6 fruit fly cellular contexts compared by ENCODE assay signal in the genomic region with DNA sequence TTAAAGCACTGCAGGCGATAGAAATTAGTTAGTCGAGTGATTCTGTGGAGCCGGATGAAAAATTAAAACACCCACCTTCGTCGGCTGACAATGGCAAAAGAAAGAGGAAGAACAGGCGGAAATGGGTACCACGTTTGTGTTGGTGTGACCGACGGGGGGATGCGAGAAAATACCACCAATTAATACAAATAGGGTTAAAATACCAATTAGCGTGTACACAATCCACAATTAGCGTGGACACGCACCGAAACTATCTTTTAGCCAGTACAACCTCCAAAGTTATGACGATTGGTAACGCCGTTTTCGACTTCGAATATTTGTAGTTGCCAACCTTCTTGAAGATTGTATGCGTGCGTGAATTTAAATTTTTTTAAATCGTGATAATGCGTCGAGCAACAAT.
TF ChIP-seq lines count a peak whose summit lies in the region.

Gene RpL30 (minus strand): TSS at position 177 of the 400 bp plus-strand sequence.

- peak; percentile 75 to 83 for TF ChIP-seq CTCF in S2 (optimal IDR thresholded peaks at IDR 0.05; lab: Kevin White, UChicago)
- TF ChIP-seq CTCF in whole organism, embryonic (GFP tag; optimal IDR thresholded peaks at IDR 0.05; lab: Kevin White, UChicago): peak; percentile 72

TF ChIP-seq in whole organism, adult, 20 proteins besides CTCF, POLR2A, EP300 and RAD21 (continues in another document):
- TF ChIP-seq Crg-1 (GFP tag; optimal IDR thresholded peaks at IDR 0.05; lab: Kevin White, UChicago) (peak; percentile 94), pad (GFP tag; optimal IDR thresholded peaks at IDR 0.05; lab: Kevin White, UChicago) (peak; percentile 79), CG1620 (GFP tag; optimal IDR thresholded peaks at IDR 0.05; lab: Kevin White, UChicago) (peak; percentile 85), Mnt (GFP tag; optimal IDR thresholded peaks at IDR 0.05; lab: Kevin White, UChicago) (peak; percentile 97), kay (GFP tag; lab: Kevin White, UChicago; ENCODE audit: borderline replicate concordance) (no peak), Clk (GFP tag; optimal IDR thresholded peaks at IDR 0.05; lab: Kevin White, UChicago) (peak; percentile 88), toe (GFP tag; optimal IDR thresholded peaks at IDR 0.05; lab: Kevin White, UChicago) (peak; percentile 59), bab1 (GFP tag; optimal IDR thresholded peaks at IDR 0.05; lab: Kevin White, UChicago) (peak; percentile 94), ovo (GFP tag; optimal IDR thresholded peaks at IDR 0.05; lab: Kevin White, UChicago) (peak; percentile 85), CG7101 (tag; optimal IDR thresholded peaks at IDR 0.05; lab: Kevin White, UChicago) (peak; percentile 94), Hr96 (GFP tag; optimal IDR thresholded peaks at IDR 0.05; lab: Kevin White, UChicago) (peak; percentile 90), CG33017 (tag; optimal IDR thresholded peaks at IDR 0.05; lab: Kevin White, UChicago) (peak; percentile 88), cnc (optimal IDR thresholded peaks at IDR 0.05; lab: Kevin White, UChicago) (no peak), tj (GFP tag; optimal IDR thresholded peaks at IDR 0.05; lab: Kevin White, UChicago) (peak; percentile 75), CG11617 (GFP tag; optimal IDR thresholded peaks at IDR 0.05; lab: Kevin White, UChicago) (peak; percentile 91), CG7045 (GFP tag; optimal IDR thresholded peaks at IDR 0.05; lab: Kevin White, UChicago) (peak; percentile 78), CG14711 (tag; optimal IDR thresholded peaks at IDR 0.05; lab: Kevin White, UChicago) (peak; percentile 80)

TF ChIP-seq in whole organism, embryonic, 481 proteins besides CTCF, POLR2A, EP300 and RAD21 (continues in another document):
- peak; percentile 80 for TF ChIP-seq CG9817 (tag; optimal IDR thresholded peaks at IDR 0.05; lab: Kevin White, UChicago)
- TF ChIP-seq BtbVII (GFP tag; optimal IDR thresholded peaks at IDR 0.05; lab: Kevin White, UChicago): peak; percentile 95
- peak; percentile 37; the same call in 1 of the 2 replicates for TF ChIP-seq Taf1 (GFP tag; IDR thresholded peaks at IDR 0.05; lab: Robert Waterston, UW)
- peak; percentile 96 for TF ChIP-seq HmgD (GFP tag; optimal IDR thresholded peaks at IDR 0.05; lab: Kevin White, UChicago)
- TF ChIP-seq CG32532 (GFP tag; IDR thresholded peaks at IDR 0.05; lab: Robert Waterston, UW): peak; percentile 93
- TF ChIP-seq fd64A (GFP tag; optimal IDR thresholded peaks at IDR 0.05; lab: Kevin White, UChicago): peak; percentile 93
- TF ChIP-seq Xrp1 (GFP tag; IDR thresholded peaks at IDR 0.05; lab: Robert Waterston, UW): peak; percentile 11
- TF ChIP-seq hkb (optimal IDR thresholded peaks at IDR 0.05; lab: Kevin White, UChicago): peak; percentile 63
- peak; percentile 93 for TF ChIP-seq hkb (GFP tag; IDR thresholded peaks at IDR 0.05; lab: Robert Waterston, UW)
- TF ChIP-seq CG17612 (GFP tag; IDR thresholded peaks at IDR 0.05; lab: Robert Waterston, UW): peak; percentile 74; the same call in 1 of the 2 replicates
- peak; percentile 75 for TF ChIP-seq oc (tag; optimal IDR thresholded peaks at IDR 0.05; lab: Kevin White, UChicago)
- TF ChIP-seq Ptx1 (GFP tag; IDR thresholded peaks at IDR 0.05; lab: Robert Waterston, UW): peak; percentile 78
- TF ChIP-seq CG17385 (GFP tag; optimal IDR thresholded peaks at IDR 0.05; lab: Kevin White, UChicago): peak; percentile 99
- TF ChIP-seq CG2202 (tag; optimal IDR thresholded peaks at IDR 0.05; lab: Kevin White, UChicago): peak; percentile 91
- TF ChIP-seq tgo (GFP tag; IDR thresholded peaks at IDR 0.05; lab: Robert Waterston, UW): peak; percentile 81
- TF ChIP-seq nom (GFP tag; optimal IDR thresholded peaks at IDR 0.05; lab: Kevin White, UChicago): peak; percentile 95
- TF ChIP-seq Hr78 (GFP tag; optimal IDR thresholded peaks at IDR 0.05; lab: Kevin White, UChicago): no peak

TF ChIP-seq in whole organism, prepupa, 60 proteins besides CTCF, POLR2A, EP300 and RAD21 (continues in another document):
- TF ChIP-seq fd59A (GFP tag; optimal IDR thresholded peaks at IDR 0.05; lab: Kevin White, UChicago): peak; percentile 43
- TF ChIP-seq CG4318 (GFP tag; optimal IDR thresholded peaks at IDR 0.05; lab: Kevin White, UChicago): no peak
- TF ChIP-seq Gug (GFP tag; IDR thresholded peaks at IDR 0.05; lab: Robert Waterston, UW): no peak
- TF ChIP-seq CG6808 (GFP tag; optimal IDR thresholded peaks at IDR 0.05; lab: Kevin White, UChicago): peak; percentile 96
- peak; percentile 84 for TF ChIP-seq CG9139 (GFP tag; optimal IDR thresholded peaks at IDR 0.05; lab: Kevin White, UChicago)
- peak; percentile 91 for TF ChIP-seq CG3919 (GFP tag; optimal IDR thresholded peaks at IDR 0.05; lab: Kevin White, UChicago)
- TF ChIP-seq Hr38 (GFP tag; optimal IDR thresholded peaks at IDR 0.05; lab: Kevin White, UChicago): no peak
- TF ChIP-seq CG11762 (GFP tag; optimal IDR thresholded peaks at IDR 0.05; lab: Kevin White, UChicago; ENCODE audit: insufficient read depth): peak; percentile 52
- TF ChIP-seq CG8119 (GFP tag; IDR thresholded peaks at IDR 0.05; lab: Robert Waterston, UW): 0 out of 3 replicates have a peak, but pooled peaks have one; percentile 44
- peak; percentile 85 for TF ChIP-seq Met (GFP tag; optimal IDR thresholded peaks at IDR 0.05; lab: Kevin White, UChicago)
- peak; percentile 61 for TF ChIP-seq CG8632 (GFP tag; optimal IDR thresholded peaks at IDR 0.05; lab: Kevin White, UChicago)
- peak; percentile 84 for TF ChIP-seq topi (GFP tag; optimal IDR thresholded peaks at IDR 0.05; lab: Kevin White, UChicago)
- TF ChIP-seq Eip78C (GFP tag; lab: Kevin White, UChicago): peak; percentile 93
- TF ChIP-seq salr (GFP tag; optimal IDR thresholded peaks at IDR 0.05; lab: Kevin White, UChicago): peak in 1 of 2 experiments; percentile 84
- peak; percentile 63 for TF ChIP-seq CG3032 (tag; optimal IDR thresholded peaks at IDR 0.05; lab: Kevin White, UChicago)
- TF ChIP-seq Lpt (GFP tag; optimal IDR thresholded peaks at IDR 0.05; lab: Kevin White, UChicago): no peak
- TF ChIP-seq CG6792 (GFP tag; optimal IDR thresholded peaks at IDR 0.05; lab: Kevin White, UChicago): peak; percentile 69
- TF ChIP-seq Sox15 (GFP tag; optimal IDR thresholded peaks at IDR 0.05; lab: Kevin White, UChicago): peak; percentile 36

TF ChIP-seq in whole organism, pupa, 21 proteins besides CTCF, POLR2A, EP300 and RAD21 (continues in another document):
- TF ChIP-seq Pif1A (GFP tag; optimal IDR thresholded peaks at IDR 0.05; lab: Kevin White, UChicago) (peak; percentile 71), CG10348 (GFP tag; IDR thresholded peaks at IDR 0.05; lab: Robert Waterston, UW) (no peak), CG13204 (GFP tag; optimal IDR thresholded peaks at IDR 0.05; lab: Kevin White, UChicago) (peak; percentile 79), CG14655 (GFP tag; optimal IDR thresholded peaks at IDR 0.05; lab: Kevin White, UChicago) (peak; percentile 51), gl (tag; optimal IDR thresholded peaks at IDR 0.05; lab: Kevin White, UChicago) (peak; percentile 76), Pif1B (GFP tag; optimal IDR thresholded peaks at IDR 0.05; lab: Kevin White, UChicago) (peak; percentile 63), EcR (GFP tag; optimal IDR thresholded peaks at IDR 0.05; lab: Kevin White, UChicago) (peak; percentile 31), rn (GFP tag; IDR thresholded peaks at IDR 0.05; lab: Robert Waterston, UW) (peak; percentile 40; the same call in 1 of the 2 replicates), D1 (tag; optimal IDR thresholded peaks at IDR 0.05; lab: Kevin White, UChicago) (no peak), Ets98B (GFP tag; IDR thresholded peaks at IDR 0.05; lab: Robert Waterston, UW) (peak; percentile 78), CG8159 (tag; optimal IDR thresholded peaks at IDR 0.05; lab: Kevin White, UChicago) (peak; percentile 66), CG12605 (GFP tag; IDR thresholded peaks at IDR 0.05; lab: Robert Waterston, UW) (peak; percentile 91), CG17806 (tag; optimal IDR thresholded peaks at IDR 0.05; lab: Kevin White, UChicago) (peak; percentile 44), CG34367 (tag; optimal IDR thresholded peaks at IDR 0.05; lab: Kevin White, UChicago) (peak; percentile 79), CG4496 (GFP tag; IDR thresholded peaks at IDR 0.05; lab: Robert Waterston, UW) (peak; percentile 83), CG15710 (tag; optimal IDR thresholded peaks at IDR 0.05; lab: Kevin White, UChicago) (peak; percentile 60), CG32121 (GFP tag; IDR thresholded peaks at IDR 0.05; lab: Robert Waterston, UW) (peak; percentile 60; the same call in 1 of the 2 replicates), fd96Ca (GFP tag; IDR thresholded peaks at IDR 0.05; lab: Robert Waterston, UW) (no peak; the same call in 2 of the 3 replicates), CG8301 (tag; optimal IDR thresholded peaks at IDR 0.05; lab: Kevin White, UChicago) (peak; percentile 56)

TF ChIP-seq in whole organism, wandering third instar larva, 38 proteins besides CTCF, POLR2A, EP300 and RAD21 (continues in another document):
- peak; percentile 33 for TF ChIP-seq sage (GFP tag; optimal IDR thresholded peaks at IDR 0.05; lab: Kevin White, UChicago)
- TF ChIP-seq woc (GFP tag; optimal IDR thresholded peaks at IDR 0.05; lab: Kevin White, UChicago): peak; percentile 51
- TF ChIP-seq CG32264 (GFP tag; optimal IDR thresholded peaks at IDR 0.05; lab: Kevin White, UChicago): peak; percentile 68
- no peak for TF ChIP-seq pan (optimal IDR thresholded peaks at IDR 0.05; lab: Kevin White, UChicago)
- peak; percentile 85 for TF ChIP-seq Hr83 (GFP tag; optimal IDR thresholded peaks at IDR 0.05; lab: Kevin White, UChicago; ENCODE audit: poor library complexity, severe bottlenecking)
- TF ChIP-seq Dif (GFP tag; optimal IDR thresholded peaks at IDR 0.05; lab: Kevin White, UChicago; ENCODE audit: partially characterized antibody): peak; percentile 49
- TF ChIP-seq dmrt93B (GFP tag; optimal IDR thresholded peaks at IDR 0.05; lab: Kevin White, UChicago): peak; percentile 87
- TF ChIP-seq Vsx2 (GFP tag; optimal IDR thresholded peaks at IDR 0.05; lab: Kevin White, UChicago; ENCODE audit: partially characterized antibody): no peak
- peak; percentile 88 for TF ChIP-seq sv (GFP tag; optimal IDR thresholded peaks at IDR 0.05; lab: Kevin White, UChicago)
- TF ChIP-seq tai (GFP tag; optimal IDR thresholded peaks at IDR 0.05; lab: Kevin White, UChicago): no peak
- no peak for TF ChIP-seq N (GFP tag; optimal IDR thresholded peaks at IDR 0.05; lab: Kevin White, UChicago)
- no peak for TF ChIP-seq GATAd (GFP tag; optimal IDR thresholded peaks at IDR 0.05; lab: Kevin White, UChicago)
- peak; percentile 81 for TF ChIP-seq fru (GFP tag; optimal IDR thresholded peaks at IDR 0.05; lab: Kevin White, UChicago)
- TF ChIP-seq CG9705 (GFP tag; optimal IDR thresholded peaks at IDR 0.05; lab: Kevin White, UChicago): peak; percentile 87
- no peak for TF ChIP-seq jim (GFP tag; optimal IDR thresholded peaks at IDR 0.05; lab: Kevin White, UChicago)
- peak; percentile 54 for TF ChIP-seq ey (GFP tag; optimal IDR thresholded peaks at IDR 0.05; lab: Kevin White, UChicago)
- peak; percentile 92 for TF ChIP-seq Sp1 (GFP tag; optimal IDR thresholded peaks at IDR 0.05; lab: Kevin White, UChicago)
- no peak for TF ChIP-seq Dfd (GFP tag; optimal IDR thresholded peaks at IDR 0.05; lab: Kevin White, UChicago)
- TF ChIP-seq CrebA (GFP tag; optimal IDR thresholded peaks at IDR 0.05; lab: Kevin White, UChicago; ENCODE audit: borderline replicate concordance): no peak
- peak; percentile 71 for TF ChIP-seq Jra (GFP tag; optimal IDR thresholded peaks at IDR 0.05; lab: Kevin White, UChicago)
